Worm (Caenorhabditis elegans): ENCODE measurements around the gene hsp-12.6.

ce11 chrIV:9445407-9445806, 1.6 kb downstream of the hsp-12.6 start, which contains the start of gene hsp-12.3:
- TF ChIP-seq tab-1 (GFP tag; IDR thresholded peaks at IDR 0.05) (no peak), flt-1 (GFP tag; IDR thresholded peaks at IDR 0.05) (no peak), T22C8.4 (GFP tag; IDR thresholded peaks at IDR 0.05) (no peak), ztf-23 (GFP tag; IDR thresholded peaks at IDR 0.05) (no peak), cog-1 (tag; optimal IDR thresholded peaks at IDR 0.05) (no peak)

Measured in whole organism, midembryonic.